Worm (Caenorhabditis elegans) whole organism, late embryonic: ENCODE data around the gene srbc-42.

Experiments
- ets-4 ChIP-seq: sonication (generic microtip); optimal IDR thresholded peaks from 2 replicates; lab custom pipeline; 2016; ENCODE audit warnings: missing genetic modification characterization, missing compliant biosample characterization
- fkh-6 ChIP-seq: sonication (generic microtip); optimal IDR thresholded peaks from 2 replicates; lab custom pipeline; 2016; ENCODE audit warnings: missing genetic modification characterization, missing compliant biosample characterization
- hlh-30 ChIP-seq: sonication (generic microtip); optimal IDR thresholded peaks from 2 replicates; lab custom pipeline; 2017; ENCODE audit warnings: antibody characterized with exemption, missing genetic modification characterization, missing compliant biosample characterization; ENCODE audit not compliant: insufficient read depth
- lim-6 ChIP-seq: sonication (generic microtip); optimal IDR thresholded peaks from 2 replicates; lab custom pipeline; 2016; ENCODE audit warnings: missing genetic modification characterization, missing compliant biosample characterization
- mec-3 ChIP-seq: sonication (generic microtip); optimal IDR thresholded peaks from 2 replicates; lab custom pipeline; 2016; ENCODE audit warnings: borderline replicate concordance, missing genetic modification characterization, missing compliant biosample characterization

DNA sequence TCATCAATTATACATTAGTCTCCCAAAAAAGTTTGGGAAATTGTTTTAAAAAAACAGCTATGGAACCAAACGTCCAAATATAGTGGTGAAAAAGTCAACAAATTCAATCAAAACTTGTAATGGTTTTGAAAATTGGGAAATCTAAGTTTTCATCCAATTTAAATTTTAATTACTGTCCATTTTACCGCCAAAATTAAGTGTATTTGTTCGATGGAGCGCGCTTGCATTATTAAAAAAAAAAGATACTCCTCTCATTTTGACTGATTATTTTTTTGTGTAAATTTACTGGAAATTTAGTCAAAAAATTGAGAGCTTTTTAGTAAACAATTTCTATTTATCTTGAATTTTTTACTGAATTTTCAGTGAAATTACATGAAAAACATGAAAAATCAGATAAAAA, 16.6 kb downstream of the srbc-42 start:
- no peak for TF ChIP-seq hlh-30
- no peak for TF ChIP-seq fkh-6 (tag; lab: Kevin White, UChicago)
- TF ChIP-seq ets-4 = no peak
- no peak for TF ChIP-seq mec-3 (tag; lab: Kevin White, UChicago)
- TF ChIP-seq lim-6 (tag; lab: Kevin White, UChicago) = no peak
